Worm (Caenorhabditis elegans) whole organism, midembryonic: ENCODE results near the gene mut-7.

Experiments used
- T22C8.4 ChIP-seq: fragments of 200-800 bp; sonication (Bioruptor generic); IDR thresholded peaks from 2 replicates; pipeline ENCODE4 v1.3.6; 2022; ENCODE audit warnings: missing genetic modification characterization, missing compliant biosample characterization
- cog-1 ChIP-seq: sonication (generic microtip); optimal IDR thresholded peaks from 2 replicates; lab custom pipeline; 2016; ENCODE audit warnings: missing genetic modification characterization, missing compliant biosample characterization
- flt-1 ChIP-seq: fragments of 200-800 bp; sonication (Bioruptor generic); IDR thresholded peaks from 2 replicates; pipeline ENCODE4 v1.3.6; 2022; ENCODE audit warnings: missing genetic modification characterization, missing compliant biosample characterization
- klf-2 ChIP-seq: fragments of 200-800 bp; sonication (Bioruptor generic); conservative IDR thresholded peaks from 2 replicates; pipeline ENCODE4 v1.3.6; 2022; ENCODE audit warnings: missing genetic modification reagents, missing genetic modification characterization, missing compliant biosample characterization
- med-1 ChIP-seq: sonication (generic microtip); optimal IDR thresholded peaks from 2 replicates; lab custom pipeline; 2017; ENCODE audit warnings: missing genetic modification characterization, mild to moderate bottlenecking, missing compliant biosample characterization, antibody characterized with exemption, missing genetic modification reagents; ENCODE audit not compliant: insufficient read depth
- ref-1 ChIP-seq: fragments of 200-800 bp; sonication (Bioruptor generic); conservative IDR thresholded peaks from 2 replicates; pipeline ENCODE4 v1.3.6; 2022; ENCODE audit warnings: missing genetic modification reagents, missing genetic modification characterization, missing compliant biosample characterization
- tab-1 ChIP-seq: fragments of 200-800 bp; sonication (Bioruptor generic); IDR thresholded peaks from 2 replicates; pipeline ENCODE4 v1.3.6; 2022; ENCODE audit warnings: missing genetic modification characterization, missing compliant biosample characterization
- ztf-23 ChIP-seq: fragments of 200-800 bp; sonication (Bioruptor generic); IDR thresholded peaks from 2 replicates; pipeline ENCODE4 v1.3.6; 2022; ENCODE audit warnings: missing genetic modification reagents, missing genetic modification characterization, missing compliant biosample characterization
- ztf-29 ChIP-seq: fragments of 200-800 bp; sonication (Bioruptor generic); IDR thresholded peaks from 2 replicates; pipeline ENCODE4 v1.3.6; 2022; ENCODE audit warnings: missing genetic modification reagents, missing genetic modification characterization, missing compliant biosample characterization

Gene mut-7

ce11 chrIII:9544125-9544524, 1.9 kb upstream of the mut-7 start, which contains the start of gene ZK1098.9:
TSS of gene ZK1098.9 (plus strand) at chrIII:9544425.
- TF ChIP-seq tab-1 (GFP tag; lab: Robert Waterston, UW) (no peak), cog-1 (tag; lab: Kevin White, UChicago) (no peak), med-1 (GFP tag; lab: Kevin White, UChicago) (no peak), ztf-23 (GFP tag; lab: Robert Waterston, UW) (no peak), flt-1 (GFP tag; lab: Robert Waterston, UW) (no peak), T22C8.4 (GFP tag; lab: Robert Waterston, UW) (no peak), ref-1 (GFP tag; lab: Robert Waterston, UW) (no peak), klf-2 (GFP tag; lab: Robert Waterston, UW) (no peak), ztf-29 (GFP tag; lab: Robert Waterston, UW) (no peak)

- no peak for TF ChIP-seq T22C8.4 (GFP tag; lab: Robert Waterston, UW)
Observed at ce11 chrIII:9542816-9543215, 636 bp upstream of the mut-7 start, which contains the start of gene eif-2Balpha. TSS of gene eif-2Balpha (plus strand) at chrIII:9543119.

ce11 chrIII:9538655-9539155, 3.5 kb downstream of the mut-7 start, which contains the start of gene ZK1098.3:
TSS of gene ZK1098.3 (minus strand) at chrIII:9538705.
- TF ChIP-seq ref-1 (GFP tag; lab: Robert Waterston, UW) (no peak), T22C8.4 (GFP tag; lab: Robert Waterston, UW) (peak; percentile 65; the same call in 1 of the 2 replicates), tab-1 (GFP tag; lab: Robert Waterston, UW) (no peak), ztf-23 (GFP tag; lab: Robert Waterston, UW) (no peak), ztf-29 (GFP tag; lab: Robert Waterston, UW) (no peak), klf-2 (GFP tag; lab: Robert Waterston, UW) (no peak), med-1 (GFP tag; lab: Kevin White, UChicago) (no peak)

ce11 chrIII:9528824-9529223, 13.4 kb downstream of the mut-7 start, which contains the start of gene ZK1098.2:
TSS of gene ZK1098.2 (plus strand) at chrIII:9529159.
- TF ChIP-seq T22C8.4 (GFP tag; lab: Robert Waterston, UW) (peak; percentile 38; the same call in 1 of the 2 replicates), tab-1 (GFP tag; lab: Robert Waterston, UW) (no peak), klf-2 (GFP tag; lab: Robert Waterston, UW) (no peak)

ce11 chrIII:9526851-9527250, 15.3 kb downstream of the mut-7 start, which contains the start of gene ZK1098.6:
TSS of gene ZK1098.6 (plus strand) at chrIII:9527151.
- TF ChIP-seq ztf-23 (GFP tag; lab: Robert Waterston, UW) (no peak), ref-1 (GFP tag; lab: Robert Waterston, UW) (no peak), klf-2 (GFP tag; lab: Robert Waterston, UW) (no peak)

- no peak for TF ChIP-seq T22C8.4 (GFP tag; lab: Robert Waterston, UW)
- no peak for TF ChIP-seq med-1 (GFP tag; lab: Kevin White, UChicago)
- TF ChIP-seq tab-1 (GFP tag; lab: Robert Waterston, UW) = no peak
- TF ChIP-seq ztf-23 (GFP tag; lab: Robert Waterston, UW) = no peak
- TF ChIP-seq ztf-29 (GFP tag; lab: Robert Waterston, UW) = no peak
- TF ChIP-seq cog-1 (tag; lab: Kevin White, UChicago) = no peak
- TF ChIP-seq klf-2 (GFP tag; lab: Robert Waterston, UW) = no peak
- TF ChIP-seq ref-1 (GFP tag; lab: Robert Waterston, UW) = no peak
- TF ChIP-seq flt-1 (GFP tag; lab: Robert Waterston, UW) = no peak
Observed at ce11 chrIII:9525252-9525651, 16.9 kb downstream of the mut-7 start, which contains the start of gene trpp-3. TSS of gene trpp-3 (plus strand) at chrIII:9525552.

ce11 chrIII:9523581-9523980, 18.6 kb downstream of the mut-7 start, which contains the start of gene mrps-23:
TSS of gene mrps-23 (minus strand) at chrIII:9523672.
- TF ChIP-seq flt-1 (GFP tag; lab: Robert Waterston, UW) (peak; percentile 49), ztf-23 (GFP tag; lab: Robert Waterston, UW) (0 out of 2 replicates have a peak, but pooled peaks have one; percentile 62), klf-2 (GFP tag; lab: Robert Waterston, UW) (no peak)

- no peak for TF ChIP-seq med-1 (GFP tag; lab: Kevin White, UChicago)
- TF ChIP-seq tab-1 (GFP tag; lab: Robert Waterston, UW) = no peak
- TF ChIP-seq cog-1 (tag; lab: Kevin White, UChicago) = peak; percentile 63
Observed at ce11 chrIII:9521410-9522090, 20.6 kb downstream of the mut-7 start, which contains the start of the genes clu-1 and prp-40. TSS of gene clu-1 (minus strand) at chrIII:9521460. TSS of gene prp-40 (plus strand) at chrIII:9522075.

- no peak for TF ChIP-seq cog-1 (tag; lab: Kevin White, UChicago)
- TF ChIP-seq flt-1 (GFP tag; lab: Robert Waterston, UW) = no peak
- no peak for TF ChIP-seq klf-2 (GFP tag; lab: Robert Waterston, UW)
- no peak for TF ChIP-seq tab-1 (GFP tag; lab: Robert Waterston, UW)
- no peak for TF ChIP-seq ref-1 (GFP tag; lab: Robert Waterston, UW)
Observed at ce11 chrIII:9516148-9516547, 26.0 kb downstream of the mut-7 start, which contains the start of gene F55H2.7. TSS of gene F55H2.7 (minus strand) at chrIII:9516248.

ce11 chrIII:9513569-9513968, 28.6 kb downstream of the mut-7 start, which contains the start of gene F55H2.8:
TSS of gene F55H2.8 (plus strand) at chrIII:9513869.
- no peak for TF ChIP-seq tab-1 (GFP tag; lab: Robert Waterston, UW)
- TF ChIP-seq med-1 (GFP tag; lab: Kevin White, UChicago) = no peak
- TF ChIP-seq klf-2 (GFP tag; lab: Robert Waterston, UW) = no peak
- TF ChIP-seq ztf-23 (GFP tag; lab: Robert Waterston, UW) = no peak
- no peak for TF ChIP-seq T22C8.4 (GFP tag; lab: Robert Waterston, UW)
